Worm (Caenorhabditis elegans): Measurements from ENCODE around the gene K11D12.8.

DNA sequence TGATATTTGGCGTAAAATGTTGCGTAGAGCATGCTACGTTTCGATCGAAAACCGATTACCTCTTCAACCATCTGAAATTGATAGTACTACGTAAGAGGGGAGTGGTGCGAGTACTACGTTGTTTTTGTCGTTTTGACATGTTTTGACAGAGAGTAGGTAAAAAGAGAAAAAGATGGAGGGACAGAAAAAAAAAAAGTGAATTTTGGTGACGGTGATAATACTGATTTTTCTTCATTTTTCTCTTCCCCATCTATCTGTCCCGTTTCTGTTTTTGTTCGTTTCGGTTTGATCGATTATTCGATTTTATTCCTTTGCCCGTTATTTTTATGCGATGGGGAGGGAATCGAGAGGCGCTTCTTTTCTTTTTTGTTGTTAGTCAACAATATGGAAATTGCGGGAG, at the start of gene K11D12.8:
- no peak for TF ChIP-seq rnt-1 (tag; optimal IDR thresholded peaks at IDR 0.05)
- no peak for TF ChIP-seq pag-3 (tag; optimal IDR thresholded peaks at IDR 0.05; ENCODE audit: borderline replicate concordance, insufficient read depth)
- no peak for TF ChIP-seq nhr-237 (tag; optimal IDR thresholded peaks at IDR 0.05)
- no peak for TF ChIP-seq elt-2 (tag; optimal IDR thresholded peaks at IDR 0.05)
- no peak for TF ChIP-seq nhr-76 (tag; optimal IDR thresholded peaks at IDR 0.05)
- TF ChIP-seq unc-130 (tag; optimal IDR thresholded peaks at IDR 0.05), result no peak
- TF ChIP-seq ceh-82 (tag; optimal IDR thresholded peaks at IDR 0.05), result no peak

Measured in whole organism, L1 larva.